Worm (Caenorhabditis elegans) whole organism, young adult: ENCODE results near the gene F52E4.5.
A peak's percentile ranks its signal among the peaks of the same experiment; 100 is the strongest.

Experiments
- B0261.1 ChIP-seq: sonication (generic microtip); optimal IDR thresholded peaks from 2 replicates; lab custom pipeline; 2016; ENCODE audit warnings: mild to moderate bottlenecking, missing genetic modification characterization, moderate library complexity, missing compliant biosample characterization
- D2030.7 ChIP-seq: fragments of 200-800 bp; sonication (Bioruptor generic); IDR thresholded peaks from 2 replicates; pipeline ENCODE4 v1.3.6; 2022; ENCODE audit warnings: missing genetic modification reagents, missing genetic modification characterization, missing compliant biosample characterization
- F49E8.2 ChIP-seq: sonication (generic microtip); optimal IDR thresholded peaks from 3 replicates; lab custom pipeline; 2017; ENCODE audit warnings: missing genetic modification characterization, mild to moderate bottlenecking, missing compliant biosample characterization, antibody characterized with exemption, moderate library complexity; ENCODE audit not compliant: insufficient read depth
- F57C9.4 ChIP-seq: sonication (generic microtip); optimal IDR thresholded peaks from 2 replicates; lab custom pipeline; 2017; ENCODE audit warnings: mild to moderate bottlenecking, missing genetic modification characterization, missing compliant biosample characterization
- K12H6.12 ChIP-seq: fragments of 200-800 bp; sonication (Bioruptor generic); optimal IDR thresholded peaks from 2 replicates; lab custom pipeline; 2018; ENCODE audit warnings: mild to moderate bottlenecking, missing genetic modification characterization, missing compliant biosample characterization
- T07F8.4 ChIP-seq: sonication (generic microtip); optimal IDR thresholded peaks from 2 replicates; lab custom pipeline; 2016; ENCODE audit warnings: mild to moderate bottlenecking, missing genetic modification characterization, moderate library complexity, missing compliant biosample characterization
- Y56A3A.18 ChIP-seq: fragments of 200-800 bp; sonication (Bioruptor generic); IDR thresholded peaks from 2 replicates; pipeline ENCODE4 v1.3.6; 2022; ENCODE audit warnings: missing genetic modification reagents, missing genetic modification characterization, missing compliant biosample characterization
- Y95B8A.8 ChIP-seq: fragments of 200-800 bp; sonication (Bioruptor generic); IDR thresholded peaks from 2 replicates; pipeline ENCODE4 v1.3.6; 2022; ENCODE audit warnings: missing genetic modification reagents, missing genetic modification characterization, missing compliant biosample characterization
- akir-1 ChIP-seq: fragments of 200-800 bp; sonication (Bioruptor generic); optimal IDR thresholded peaks from 2 replicates; lab custom pipeline; 2018; ENCODE audit warnings: mild to moderate bottlenecking, missing genetic modification characterization, moderate library complexity, missing compliant biosample characterization
- athp-1 ChIP-seq: sonication (generic microtip); optimal IDR thresholded peaks from 2 replicates; lab custom pipeline; 2017; ENCODE audit warnings: mild to moderate bottlenecking, missing genetic modification characterization, missing compliant biosample characterization
- attf-5 ChIP-seq: fragments of 200-800 bp; sonication (Bioruptor generic); optimal IDR thresholded peaks from 2 replicates; lab custom pipeline; 2018; ENCODE audit warnings: mild to moderate bottlenecking, missing genetic modification characterization, missing compliant biosample characterization
- attf-6 ChIP-seq: fragments of 200-800 bp; sonication (Bioruptor generic); IDR thresholded peaks from 2 replicates; pipeline ENCODE4 v1.3.6; 2022; ENCODE audit warnings: missing genetic modification reagents, missing genetic modification characterization, missing compliant biosample characterization
- cebp-1 ChIP-seq, 2 experiments: fragments of 200-800 bp in 1 of 2; sonication (Bioruptor generic) in 1 of 2; sonication (generic microtip) in 1 of 2; IDR thresholded peaks in 1 of 2; optimal IDR thresholded peaks in 1 of 2; 2 replicates each; pipeline versions ENCODE4 v1.3.6 to Lab custom; 2017 to 2022; ENCODE audit warnings: missing compliant biosample characterization in 2 of 2, missing genetic modification characterization in 2 of 2, mild to moderate bottlenecking in 1 of 2, missing genetic modification reagents in 1 of 2, moderate library complexity in 1 of 2
- ceh-27 ChIP-seq: fragments of 200-800 bp; sonication (Bioruptor generic); optimal IDR thresholded peaks from 2 replicates; lab custom pipeline; 2018; ENCODE audit warnings: mild to moderate bottlenecking, missing genetic modification characterization, moderate library complexity, missing compliant biosample characterization
- ceh-40 ChIP-seq: fragments of 200-800 bp; sonication (Bioruptor generic); IDR thresholded peaks from 2 replicates; pipeline ENCODE4 v1.3.6; 2022; ENCODE audit warnings: missing genetic modification characterization, missing compliant biosample characterization
- ceh-79 ChIP-seq: sonication (generic microtip); optimal IDR thresholded peaks from 2 replicates; lab custom pipeline; 2017; ENCODE audit warnings: mild to moderate bottlenecking, missing genetic modification characterization, missing compliant biosample characterization
- die-1 ChIP-seq: sonication (generic microtip); optimal IDR thresholded peaks from 2 replicates; lab custom pipeline; 2016; ENCODE audit warnings: missing genotype, mild to moderate bottlenecking, missing genetic modification characterization, missing compliant biosample characterization
- dpl-1 ChIP-seq: fragments of 150-350 bp; optimal IDR thresholded peaks from 2 replicates; lab custom pipeline; 2014; ENCODE audit warnings: missing biosample characterization, missing genetic modification reagents, missing genetic modification characterization
- efl-1 ChIP-seq: fragments of 150-350 bp; optimal IDR thresholded peaks from 2 replicates; lab custom pipeline; 2014; ENCODE audit warnings: missing biosample characterization, missing genetic modification reagents, missing genetic modification characterization
- egrh-3 ChIP-seq: fragments of 200-800 bp; sonication (Bioruptor generic); IDR thresholded peaks from 2 replicates; pipeline ENCODE4 v1.3.6; 2022; ENCODE audit warnings: missing genetic modification reagents, missing genetic modification characterization, missing compliant biosample characterization
- ets-4 ChIP-seq: fragments of 200-800 bp; sonication (Bioruptor generic); optimal IDR thresholded peaks from 2 replicates; lab custom pipeline; 2018; ENCODE audit warnings: mild to moderate bottlenecking, missing genetic modification characterization, missing compliant biosample characterization
- hmg-20 ChIP-seq: fragments of 200-800 bp; sonication (Bioruptor generic); IDR thresholded peaks from 2 replicates; pipeline ENCODE4 v1.3.6; 2022; ENCODE audit warnings: missing genetic modification reagents, missing genetic modification characterization, missing compliant biosample characterization
- hsf-1 ChIP-seq: fragments of 200-800 bp; sonication (Bioruptor generic); IDR thresholded peaks from 2 replicates; pipeline ENCODE4 v1.3.6; 2022; ENCODE audit warnings: missing genetic modification reagents, missing genetic modification characterization, missing compliant biosample characterization
- let-526 ChIP-seq: fragments of 200-800 bp; sonication (Bioruptor generic); IDR thresholded peaks from 2 replicates; pipeline ENCODE4 v1.3.6; 2022; ENCODE audit warnings: missing genetic modification reagents, missing genetic modification characterization, missing compliant biosample characterization
- lin-26 ChIP-seq: fragments of 200-800 bp; sonication (Bioruptor generic); IDR thresholded peaks from 2 replicates; pipeline ENCODE4 v1.3.6; 2022; ENCODE audit warnings: missing genetic modification reagents, missing genetic modification characterization, missing compliant biosample characterization
- lin-40 ChIP-seq: sonication (generic microtip); optimal IDR thresholded peaks from 2 replicates; lab custom pipeline; 2016; ENCODE audit warnings: missing genetic modification characterization, mild to moderate bottlenecking, missing compliant biosample characterization, missing genotype, missing genetic modification reagents
- lin-54 ChIP-seq: fragments of 200-800 bp; sonication (Bioruptor generic); optimal IDR thresholded peaks from 2 replicates; lab custom pipeline; 2018; ENCODE audit warnings: mild to moderate bottlenecking, missing genetic modification characterization, missing compliant biosample characterization
- lir-1 ChIP-seq: fragments of 200-800 bp; sonication (Bioruptor generic); conservative IDR thresholded peaks from 2 replicates; pipeline ENCODE4 v1.3.6; 2022; ENCODE audit warnings: missing genetic modification reagents, missing genetic modification characterization, missing compliant biosample characterization
- mcd-1 ChIP-seq: fragments of 200-800 bp; sonication (Bioruptor generic); IDR thresholded peaks from 2 replicates; pipeline ENCODE4 v1.3.6; 2022; ENCODE audit warnings: missing genetic modification reagents, missing genetic modification characterization, missing compliant biosample characterization
- nfya-2 ChIP-seq: fragments of 200-800 bp; sonication (Bioruptor generic); IDR thresholded peaks from 2 replicates; pipeline ENCODE4 v1.3.6; 2022; ENCODE audit warnings: missing genetic modification reagents, missing genetic modification characterization, missing compliant biosample characterization
- nhr-179 ChIP-seq: sonication (generic microtip); optimal IDR thresholded peaks from 2 replicates; lab custom pipeline; 2016; ENCODE audit warnings: mild to moderate bottlenecking, missing genetic modification characterization, missing compliant biosample characterization
- nhr-80 ChIP-seq: sonication (generic microtip); optimal IDR thresholded peaks from 2 replicates; lab custom pipeline; 2016; ENCODE audit warnings: missing genetic modification characterization, missing compliant biosample characterization
- pbrm-1 ChIP-seq: fragments of 200-800 bp; sonication (Bioruptor generic); IDR thresholded peaks from 2 replicates; pipeline ENCODE4 v1.3.6; 2022; ENCODE audit warnings: missing genetic modification reagents, missing genetic modification characterization, missing compliant biosample characterization
- rcor-1 ChIP-seq: fragments of 200-800 bp; sonication (Bioruptor generic); IDR thresholded peaks from 2 replicates; pipeline ENCODE4 v1.3.6; 2022; ENCODE audit warnings: missing genetic modification reagents, missing genetic modification characterization, missing compliant biosample characterization
- repo-1 ChIP-seq: sonication (generic microtip); optimal IDR thresholded peaks from 2 replicates; lab custom pipeline; 2017; ENCODE audit warnings: mild to moderate bottlenecking, missing genetic modification characterization, missing compliant biosample characterization
- sea-2 ChIP-seq: fragments of 200-800 bp; sonication (Bioruptor generic); IDR thresholded peaks from 2 replicates; pipeline ENCODE4 v1.3.6; 2022; ENCODE audit warnings: missing genetic modification characterization, missing compliant biosample characterization
- snpc-1.1 ChIP-seq: sonication (generic microtip); optimal IDR thresholded peaks from 2 replicates; lab custom pipeline; 2017; ENCODE audit warnings: missing genetic modification characterization, mild to moderate bottlenecking, missing compliant biosample characterization, antibody characterized with exemption, moderate library complexity, missing genotype, missing genetic modification reagents; ENCODE audit not compliant: insufficient read depth
- snpc-1.3 ChIP-seq: sonication (generic microtip); optimal IDR thresholded peaks from 2 replicates; lab custom pipeline; 2017; ENCODE audit warnings: missing genetic modification characterization, mild to moderate bottlenecking, missing compliant biosample characterization, antibody characterized with exemption, moderate library complexity, missing genotype, missing genetic modification reagents; ENCODE audit not compliant: insufficient read depth
- snpc-3.4 ChIP-seq: sonication (generic microtip); optimal IDR thresholded peaks from 2 replicates; lab custom pipeline; 2017; ENCODE audit warnings: missing genetic modification characterization, mild to moderate bottlenecking, missing compliant biosample characterization, antibody characterized with exemption, moderate library complexity, missing genotype, missing genetic modification reagents
- somi-1 ChIP-seq: fragments of 200-800 bp; sonication (Bioruptor generic); optimal IDR thresholded peaks from 2 replicates; lab custom pipeline; 2018; ENCODE audit warnings: mild to moderate bottlenecking, missing genetic modification characterization, missing compliant biosample characterization

The F52E4.5 gene

ce11 chrX:3089894-3090414 is 2.8 kb upstream of the F52E4.5 start (continued):
- TF ChIP-seq akir-1 (GFP tag; lab: Kevin White, UChicago) (no peak), B0261.1 (no peak), lin-40 (tag; lab: Kevin White, UChicago) (peak; percentile 32), ceh-27 (GFP tag; lab: Kevin White, UChicago) (no peak), K12H6.12 (tag; lab: Kevin White, UChicago) (peak; percentile 11), somi-1 (peak; percentile 21)

ce11 chrX:3089423-3089822 is 2.3 kb upstream of the F52E4.5 start, which contains the start of gene pccb-1:
pccb-1 (plus strand) TSS chrX:3089549.
- TF ChIP-seq nhr-80 (tag; lab: Kevin White, UChicago), result no peak
- TF ChIP-seq F49E8.2 (tag; lab: Kevin White, UChicago), result no peak
- TF ChIP-seq efl-1 (GFP tag; lab: Kevin White, UChicago), result peak; percentile 31
- no peak for TF ChIP-seq Y56A3A.18 (GFP tag; lab: Robert Waterston, UW)
- no peak for TF ChIP-seq attf-5
- no peak for TF ChIP-seq sea-2 (GFP tag; lab: Robert Waterston, UW)
- no peak for TF ChIP-seq snpc-3.4

DNA sequence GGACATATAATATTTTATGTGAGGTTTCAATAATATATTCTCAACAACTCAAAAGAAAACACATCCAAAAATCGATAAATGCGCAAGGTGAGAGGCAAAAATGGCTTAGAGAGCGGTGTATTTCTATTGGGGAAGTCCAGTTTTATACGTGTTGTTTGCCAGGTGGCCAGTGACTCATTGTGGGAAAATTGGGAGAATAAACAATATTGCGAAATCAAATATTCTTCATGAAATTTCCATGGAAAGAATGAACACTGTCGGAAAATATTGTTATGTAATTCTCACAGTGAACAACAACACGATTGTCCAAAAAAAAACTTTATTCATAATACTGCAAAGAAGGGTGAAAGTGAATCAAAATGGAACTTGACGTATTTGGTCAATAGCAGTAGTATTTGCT is 502 bp upstream of the F52E4.5 start:
- TF ChIP-seq attf-6 (GFP tag; lab: Robert Waterston, UW) (no peak), cebp-1 (GFP tag; IDR thresholded peaks at IDR 0.05; lab: Robert Waterston, UW) (peak; percentile 69; the same call in 1 of the 2 replicates), cebp-1 (tag; optimal IDR thresholded peaks at IDR 0.05; lab: Kevin White, UChicago) (peak; percentile 91)

ce11 chrX:3080825-3081224 is 6.3 kb downstream of the F52E4.5 start, which contains the start of gene twk-16:
twk-16 (plus strand) TSS chrX:3081125.
- no peak for TF ChIP-seq athp-1
- TF ChIP-seq T07F8.4 (tag; lab: Kevin White, UChicago), result no peak
- TF ChIP-seq D2030.7 (GFP tag; lab: Robert Waterston, UW), result no peak
- no peak for TF ChIP-seq hmg-20 (GFP tag; lab: Robert Waterston, UW)
- no peak for TF ChIP-seq snpc-1.1 (tag; lab: Kevin White, UChicago)
- no peak for TF ChIP-seq die-1 (tag; lab: Kevin White, UChicago)
- TF ChIP-seq ceh-40 (GFP tag; lab: Robert Waterston, UW), result no peak
- TF ChIP-seq sea-2 (GFP tag; lab: Robert Waterston, UW), result no peak
- TF ChIP-seq snpc-1.3 (tag; lab: Kevin White, UChicago), result no peak
- no peak for TF ChIP-seq ets-4 (GFP tag; lab: Kevin White, UChicago)
- no peak for TF ChIP-seq Y95B8A.8 (GFP tag; lab: Robert Waterston, UW)
- no peak for TF ChIP-seq F57C9.4
- no peak for TF ChIP-seq dpl-1
- TF ChIP-seq, all 124 proteins: peak for 0

- TF ChIP-seq B0261.1, result no peak
- TF ChIP-seq Y56A3A.18 (GFP tag; lab: Robert Waterston, UW), result no peak
- TF ChIP-seq lin-26 (GFP tag; lab: Robert Waterston, UW), result no peak
- TF ChIP-seq akir-1 (GFP tag; lab: Kevin White, UChicago), result no peak
- no peak for TF ChIP-seq die-1 (tag; lab: Kevin White, UChicago)
- no peak for TF ChIP-seq attf-6 (GFP tag; lab: Robert Waterston, UW)
- TF ChIP-seq hsf-1 (GFP tag; lab: Robert Waterston, UW), result no peak
- TF ChIP-seq mcd-1 (GFP tag; lab: Robert Waterston, UW), result no peak
- no peak for TF ChIP-seq let-526 (GFP tag; lab: Robert Waterston, UW)
- no peak for TF ChIP-seq pbrm-1 (GFP tag; lab: Robert Waterston, UW)
- no peak for TF ChIP-seq repo-1 (tag; lab: Kevin White, UChicago)
- TF ChIP-seq nhr-179 (tag; lab: Kevin White, UChicago), result no peak
- no peak for TF ChIP-seq egrh-3
- TF ChIP-seq ceh-79 (tag; lab: Kevin White, UChicago), result no peak
- no peak for TF ChIP-seq nfya-2 (GFP tag; lab: Robert Waterston, UW)
- TF ChIP-seq lir-1 (GFP tag; lab: Robert Waterston, UW), result no peak
- no peak for TF ChIP-seq rcor-1 (GFP tag; lab: Robert Waterston, UW)
- TF ChIP-seq lin-54 (GFP tag; lab: Kevin White, UChicago), result no peak
- no peak for TF ChIP-seq sea-2 (GFP tag; lab: Robert Waterston, UW)
Observed at ce11 chrX:3070322-3070721, 16.8 kb downstream of the F52E4.5 start, which contains the start of gene ceh-31. ceh-31 (minus strand) TSS chrX:3070422.
